Worm (Caenorhabditis elegans) whole organism, early embryonic: ENCODE results near the gene ttbk-5.

Source experiments
- B0310.2 ChIP-seq: sonication (generic microtip); optimal IDR thresholded peaks from 2 replicates; lab custom pipeline; 2016; ENCODE audit warnings: mild to moderate bottlenecking, missing genetic modification characterization, missing compliant biosample characterization
- F13C5.2 ChIP-seq: sonication (generic microtip); optimal IDR thresholded peaks from 2 replicates; lab custom pipeline; 2017; ENCODE audit warnings: mild to moderate bottlenecking, missing genetic modification characterization, inconsistent platforms, missing compliant biosample characterization
- aly-1 ChIP-seq: sonication (generic microtip); optimal IDR thresholded peaks from 2 replicates; lab custom pipeline; 2016; ENCODE audit warnings: missing genetic modification characterization, missing compliant biosample characterization
- ama-1 ChIP-seq: fragments of 150-350 bp; optimal IDR thresholded peaks from 2 replicates; lab custom pipeline; 2014
- ceh-13 ChIP-seq: fragments of 200-800 bp; sonication (Bioruptor generic); optimal IDR thresholded peaks from 2 replicates; lab custom pipeline; 2018; ENCODE audit warnings: mild to moderate bottlenecking, missing genetic modification characterization, missing compliant biosample characterization
- ceh-36 ChIP-seq: sonication (generic microtip); optimal IDR thresholded peaks from 2 replicates; lab custom pipeline; 2016; ENCODE audit warnings: missing genetic modification characterization, inconsistent platforms, missing compliant biosample characterization
- ets-7 ChIP-seq: sonication (generic microtip); optimal IDR thresholded peaks from 2 replicates; lab custom pipeline; 2016; ENCODE audit warnings: missing genotype, missing genetic modification characterization, missing compliant biosample characterization
- flt-1 ChIP-seq: fragments of 200-800 bp; sonication (Bioruptor generic); IDR thresholded peaks from 2 replicates; pipeline ENCODE4 v1.3.6; 2022; ENCODE audit warnings: missing genetic modification characterization, missing compliant biosample characterization
- hmbx-1 ChIP-seq: sonication (generic microtip); optimal IDR thresholded peaks from 2 replicates; lab custom pipeline; 2016; ENCODE audit warnings: mild to moderate bottlenecking, missing genetic modification characterization, missing compliant biosample characterization
- hmg-4 ChIP-seq: fragments of 200-800 bp; sonication (Bioruptor generic); optimal IDR thresholded peaks from 2 replicates; lab custom pipeline; 2018; ENCODE audit warnings: mild to moderate bottlenecking, missing genetic modification characterization, missing compliant biosample characterization
- hnd-1 ChIP-seq: sonication (generic microtip); optimal IDR thresholded peaks from 2 replicates; lab custom pipeline; 2016; ENCODE audit warnings: missing genetic modification characterization, missing compliant biosample characterization
- pes-1 ChIP-seq: fragments of 200-800 bp; sonication (Bioruptor generic); IDR thresholded peaks from 2 replicates; pipeline ENCODE4 v1.3.6; 2022; ENCODE audit warnings: missing genetic modification reagents, missing genetic modification characterization, missing compliant biosample characterization
- scrt-1 ChIP-seq: fragments of 200-800 bp; sonication (Bioruptor generic); IDR thresholded peaks from 2 replicates; pipeline ENCODE4 v1.3.6; 2022; ENCODE audit warnings: missing genetic modification characterization, missing compliant biosample characterization
- sea-1 ChIP-seq: fragments of 200-800 bp; sonication (Bioruptor generic); conservative IDR thresholded peaks from 2 replicates; pipeline ENCODE4 v1.3.6; 2022; ENCODE audit warnings: missing genetic modification characterization, missing compliant biosample characterization
- tbx-11 ChIP-seq: fragments of 200-800 bp; sonication (Bioruptor generic); IDR thresholded peaks from 2 replicates; pipeline ENCODE4 v1.3.6; 2022; ENCODE audit warnings: missing genetic modification characterization, missing compliant biosample characterization
- tbx-37 ChIP-seq: fragments of 200-800 bp; sonication (Bioruptor generic); conservative IDR thresholded peaks from 2 replicates; pipeline ENCODE4 v1.3.6; 2022; ENCODE audit warnings: missing genetic modification reagents, missing genetic modification characterization, missing compliant biosample characterization
- tra-4 ChIP-seq: sonication (generic microtip); optimal IDR thresholded peaks from 2 replicates; lab custom pipeline; 2017; ENCODE audit warnings: missing genetic modification characterization, missing compliant biosample characterization

The ttbk-5 gene

DNA sequence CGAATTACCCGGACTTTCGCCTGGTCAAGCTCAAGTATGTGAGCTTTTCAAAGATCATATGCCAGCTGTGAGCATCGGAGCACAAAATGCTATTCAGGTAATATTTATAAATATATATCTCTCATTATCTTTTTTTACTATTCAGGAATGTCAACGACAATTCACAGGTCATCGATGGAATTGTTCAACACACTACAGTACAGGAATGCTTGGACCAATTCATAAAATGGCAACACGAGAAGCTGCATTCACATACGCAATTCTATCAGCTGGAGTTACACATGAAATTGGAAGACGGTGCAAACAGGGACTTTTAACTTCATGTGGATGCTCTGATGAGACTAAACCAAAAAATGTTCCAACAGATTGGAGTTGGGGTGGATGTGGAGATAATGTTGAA is 22.2 kb upstream of the ttbk-5 start:
- TF ChIP-seq scrt-1 (GFP tag; lab: Robert Waterston, UW) (no peak), ceh-13 (GFP tag; lab: Kevin White, UChicago) (no peak), hnd-1 (tag; lab: Kevin White, UChicago) (no peak), flt-1 (no peak), B0310.2 (tag; lab: Kevin White, UChicago) (no peak), sea-1 (no peak), ets-7 (tag; lab: Kevin White, UChicago) (no peak), pes-1 (GFP tag; lab: Robert Waterston, UW) (no peak), tbx-37 (GFP tag; lab: Robert Waterston, UW) (no peak), ceh-36 (tag; lab: Kevin White, UChicago) (no peak), tbx-11 (GFP tag; lab: Robert Waterston, UW) (no peak), ama-1 (lab: Kevin White, UChicago) (no peak), hmg-4 (GFP tag; lab: Kevin White, UChicago) (no peak), aly-1 (no peak), F13C5.2 (no peak), tra-4 (tag; lab: Kevin White, UChicago) (no peak), hmbx-1 (tag; lab: Kevin White, UChicago) (no peak)

DNA sequence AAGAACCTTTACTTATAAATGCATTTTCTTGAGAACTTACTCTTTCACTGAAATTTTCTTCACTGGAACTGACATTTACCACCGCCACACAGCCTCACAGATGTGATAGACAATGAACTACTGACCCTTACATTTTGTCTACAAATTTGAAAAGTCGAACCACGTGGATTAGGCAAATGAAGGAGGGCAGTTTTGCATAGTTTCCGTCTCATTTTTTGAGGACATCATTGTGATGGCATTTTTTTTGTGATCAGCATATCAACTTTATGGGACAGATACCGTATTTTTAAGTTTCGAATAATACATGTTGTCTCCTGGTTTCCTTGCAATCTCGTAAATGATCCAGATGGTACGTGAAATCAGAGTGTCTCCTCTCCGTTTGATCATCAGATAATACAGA is 17.9 kb upstream of the ttbk-5 start, which contains the start of gene W01B6.3:
W01B6.3 (minus strand) TSS at position 101 of the 400 bp plus-strand sequence.
- no peak for TF ChIP-seq scrt-1 (GFP tag; lab: Robert Waterston, UW)

DNA sequence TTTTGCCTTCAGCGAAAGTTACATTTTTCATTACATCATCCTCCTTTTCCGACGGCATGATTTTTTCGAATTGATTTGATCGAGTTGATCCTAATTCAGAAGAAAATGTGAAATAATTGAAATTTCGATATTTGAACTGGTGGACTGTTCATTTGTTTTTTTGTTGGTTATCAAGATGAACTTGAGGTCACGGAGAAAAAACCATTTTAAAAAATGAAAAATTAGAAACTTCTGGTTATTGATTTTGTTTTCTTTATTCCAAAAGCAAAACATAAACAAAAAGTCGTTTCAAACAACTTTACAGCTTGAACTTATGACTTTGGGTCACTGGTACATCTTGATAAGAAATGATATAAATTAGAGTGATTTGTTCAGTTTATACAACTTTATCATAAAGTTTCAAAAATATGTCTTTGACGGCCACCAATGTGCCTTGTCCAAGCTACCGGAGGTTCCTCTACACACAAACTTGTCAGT is 15.4 kb upstream of the ttbk-5 start, which contains the start of the genes ttbk-4 and W01B6.4:
ttbk-4 (minus strand) TSS at position 101 of the 477 bp plus-strand sequence.
W01B6.4 (plus strand) TSS at position 427 of the 477 bp plus-strand sequence.
- TF ChIP-seq ceh-13 (GFP tag; lab: Kevin White, UChicago) (no peak), tbx-37 (GFP tag; lab: Robert Waterston, UW) (no peak), hmg-4 (GFP tag; lab: Kevin White, UChicago) (no peak), hnd-1 (tag; lab: Kevin White, UChicago) (no peak)

DNA sequence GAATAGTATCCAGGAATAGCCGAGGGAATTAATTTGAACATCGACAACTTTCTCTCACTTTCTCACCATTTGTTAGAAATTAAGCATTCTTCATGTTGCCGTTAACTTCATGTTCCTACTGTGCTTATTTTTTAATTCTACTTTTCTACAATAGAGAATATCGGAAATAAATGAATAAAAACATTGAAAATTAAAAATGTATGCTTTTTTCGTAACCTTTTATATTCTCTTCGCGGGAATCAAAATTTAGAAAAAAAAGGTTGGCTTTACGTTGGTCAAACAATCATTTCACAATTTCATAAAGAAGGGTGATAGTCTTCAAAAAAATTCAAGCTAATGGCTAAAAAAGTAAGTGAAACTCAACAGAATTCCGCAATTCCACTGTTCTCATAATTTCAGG is 14.6 kb upstream of the ttbk-5 start, which contains the start of gene W01B6.5:
W01B6.5 (plus strand) TSS at position 301 of the 400 bp plus-strand sequence.
- TF ChIP-seq F13C5.2 (no peak), sea-1 (no peak), tbx-37 (GFP tag; lab: Robert Waterston, UW) (no peak), tbx-11 (GFP tag; lab: Robert Waterston, UW) (no peak), aly-1 (no peak), pes-1 (GFP tag; lab: Robert Waterston, UW) (no peak), ceh-36 (tag; lab: Kevin White, UChicago) (no peak), scrt-1 (GFP tag; lab: Robert Waterston, UW) (no peak), ets-7 (tag; lab: Kevin White, UChicago) (no peak), ceh-13 (GFP tag; lab: Kevin White, UChicago) (no peak), B0310.2 (tag; lab: Kevin White, UChicago) (no peak), ama-1 (lab: Kevin White, UChicago) (no peak), hnd-1 (tag; lab: Kevin White, UChicago) (no peak), hmbx-1 (tag; lab: Kevin White, UChicago) (no peak), flt-1 (no peak)

DNA sequence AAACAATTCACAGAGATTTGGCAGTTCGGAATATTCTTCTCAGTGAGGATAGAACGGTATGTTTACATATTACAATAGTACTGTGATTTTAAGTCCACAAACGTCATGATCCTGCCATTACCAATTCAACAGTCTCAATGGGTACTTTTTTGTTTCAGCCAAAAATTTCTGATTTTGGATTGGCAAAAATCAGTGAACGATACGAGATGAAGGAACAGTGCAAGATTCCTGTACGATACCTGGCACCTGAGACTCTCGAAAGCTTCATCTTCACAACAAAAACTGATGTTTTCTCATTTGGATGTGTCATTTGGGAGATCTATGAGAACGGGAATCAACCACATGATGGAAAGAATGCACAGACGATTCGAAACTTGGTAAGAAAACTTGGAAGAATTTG is 12.5 kb upstream of the ttbk-5 start:
- no peak for TF ChIP-seq hnd-1 (tag; lab: Kevin White, UChicago)
- no peak for TF ChIP-seq aly-1
- no peak for TF ChIP-seq B0310.2 (tag; lab: Kevin White, UChicago)
- TF ChIP-seq scrt-1 (GFP tag; lab: Robert Waterston, UW) = no peak
- no peak for TF ChIP-seq tbx-37 (GFP tag; lab: Robert Waterston, UW)
- no peak for TF ChIP-seq tra-4 (tag; lab: Kevin White, UChicago)
- no peak for TF ChIP-seq sea-1
- TF ChIP-seq pes-1 (GFP tag; lab: Robert Waterston, UW) = no peak
- TF ChIP-seq flt-1 = no peak
- TF ChIP-seq ceh-36 (tag; lab: Kevin White, UChicago) = no peak
- no peak for TF ChIP-seq hmg-4 (GFP tag; lab: Kevin White, UChicago)
- TF ChIP-seq tbx-11 (GFP tag; lab: Robert Waterston, UW) = no peak
- TF ChIP-seq ceh-13 (GFP tag; lab: Kevin White, UChicago) = no peak
- TF ChIP-seq hmbx-1 (tag; lab: Kevin White, UChicago) = no peak
- TF ChIP-seq ama-1 (lab: Kevin White, UChicago) = no peak
- TF ChIP-seq ets-7 (tag; lab: Kevin White, UChicago) = no peak
- TF ChIP-seq F13C5.2 = no peak

DNA sequence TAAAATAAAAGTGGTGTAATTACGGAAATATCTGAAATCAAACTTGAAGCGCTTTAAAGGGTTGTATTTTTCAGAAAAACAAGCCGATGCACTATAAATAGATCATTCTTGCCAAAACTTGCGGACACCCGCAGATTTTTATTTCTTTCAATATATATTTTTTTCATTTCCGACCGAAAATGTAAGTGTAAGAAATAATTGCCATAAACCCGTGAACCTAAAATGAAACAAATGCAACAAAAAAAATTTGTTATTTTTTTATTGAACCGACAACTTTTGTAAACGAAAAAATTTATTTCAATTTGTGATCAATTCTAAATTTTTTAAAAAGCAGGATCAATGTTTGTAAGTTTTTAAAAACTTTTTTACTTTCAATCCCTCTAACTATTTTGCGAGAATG is 9.6 kb upstream of the ttbk-5 start, which contains the start of gene W01B6.6:
W01B6.6 (plus strand) TSS at position 301 of the 400 bp plus-strand sequence.
- TF ChIP-seq ets-7 (tag; lab: Kevin White, UChicago) (no peak), hnd-1 (tag; lab: Kevin White, UChicago) (no peak), tra-4 (tag; lab: Kevin White, UChicago) (no peak), tbx-11 (GFP tag; lab: Robert Waterston, UW) (no peak), tbx-37 (GFP tag; lab: Robert Waterston, UW) (no peak), scrt-1 (GFP tag; lab: Robert Waterston, UW) (no peak), flt-1 (no peak), hmbx-1 (tag; lab: Kevin White, UChicago) (no peak), sea-1 (no peak), aly-1 (no peak), ama-1 (lab: Kevin White, UChicago) (no peak)

DNA sequence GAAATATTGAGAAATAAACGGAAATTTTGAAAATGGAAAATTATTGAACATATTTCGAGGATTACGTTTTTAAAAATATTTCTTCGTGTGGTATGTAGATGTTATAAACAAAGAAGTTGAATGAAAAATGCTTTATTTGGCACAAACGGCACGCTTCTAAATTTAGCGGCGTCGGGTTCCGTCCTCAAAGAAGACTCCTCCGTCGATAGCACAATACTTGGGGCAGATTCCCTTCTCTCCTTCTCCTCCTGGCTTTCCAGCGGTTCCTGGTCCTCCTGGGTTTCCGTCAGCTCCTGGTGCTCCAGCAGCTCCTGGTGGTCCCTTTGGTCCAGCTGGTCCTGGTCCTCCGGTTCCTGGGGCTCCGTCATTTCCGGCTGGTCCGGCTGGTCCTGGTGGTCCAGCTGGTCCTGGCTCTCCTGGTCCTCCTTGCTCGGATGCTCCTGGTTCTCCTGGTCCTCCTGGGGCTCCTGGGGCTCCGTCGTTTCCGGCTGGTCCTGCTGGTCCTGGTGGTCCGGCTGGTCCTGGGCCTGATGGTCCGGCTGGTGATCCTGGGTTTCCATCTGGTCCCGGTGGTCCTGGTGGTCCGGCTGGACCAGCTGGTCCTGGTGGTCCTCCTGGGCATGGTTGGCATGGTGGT is 6.0 kb upstream of the ttbk-5 start, which contains the start of gene W01B6.8:
W01B6.8 (minus strand) TSS at position 51 of the 637 bp plus-strand sequence.
- TF ChIP-seq sea-1 (0 out of 2 replicates have a peak, but pooled peaks have one; percentile 56), tbx-11 (GFP tag; lab: Robert Waterston, UW) (no peak), hmbx-1 (tag; lab: Kevin White, UChicago) (no peak)
